Fruit fly (Drosophila melanogaster) whole organism, prepupa: ENCODE results near the gene Lsd-1.

ENCODE experiments used
- CG34406 ChIP-seq: fragments of 200-800 bp; sonication (Bioruptor generic); optimal IDR thresholded peaks from 3 replicates; lab custom pipeline; 2016; ENCODE audit warnings: missing biosample characterization, missing genetic modification characterization
- Hr39 ChIP-seq: fragments of 200-800 bp; sonication (Bioruptor generic); optimal IDR thresholded peaks from 2 replicates; lab custom pipeline; 2016; ENCODE audit warnings: missing biosample characterization, missing genetic modification characterization
- Lpt ChIP-seq: fragments of 200-800 bp; sonication (Bioruptor generic); optimal IDR thresholded peaks from 3 replicates; lab custom pipeline; 2016; ENCODE audit warnings: missing biosample characterization, missing genetic modification characterization
- fd85E ChIP-seq: fragments of 200-800 bp; sonication (Bioruptor generic); optimal IDR thresholded peaks from 3 replicates; lab custom pipeline; 2016; ENCODE audit warnings: missing biosample characterization, missing genetic modification characterization
- ss ChIP-seq, 2 experiments: fragments of 200-800 bp; sonication (Bioruptor generic); optimal IDR thresholded peaks; 2 replicates in 1 of 2; 3 replicates in 1 of 2; lab custom pipeline; 2017 to 2018; ENCODE audit warnings: mild to moderate bottlenecking in 2 of 2, missing biosample characterization in 2 of 2, missing genetic modification characterization in 2 of 2, moderate library complexity in 1 of 2

DNA sequence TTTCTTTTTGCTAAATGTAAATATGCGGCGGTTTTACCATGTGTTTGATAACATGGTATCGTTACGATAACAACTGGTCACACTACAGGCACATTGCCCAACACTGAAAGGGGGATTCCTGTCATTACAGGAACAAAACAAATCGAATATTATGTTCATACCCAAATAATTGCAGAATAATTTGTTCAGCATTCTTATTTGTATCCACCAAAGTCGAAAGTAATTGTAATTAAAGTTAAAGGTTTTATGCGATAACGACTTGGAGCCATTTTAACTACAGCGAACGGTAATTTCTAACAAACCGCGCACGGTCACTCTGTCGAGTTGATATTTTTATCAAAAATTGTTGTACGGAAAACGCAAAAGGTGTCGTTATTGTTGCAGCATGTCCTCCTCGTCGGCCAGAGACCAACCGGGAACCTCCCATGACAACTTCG, 3.8 kb downstream of the Lsd-1 start, which contains the start of the genes CG10214 and CG10375:
- TF ChIP-seq ss (GFP tag; optimal IDR thresholded peaks at IDR 0.05; lab: Kevin White, UChicago) (no peak), Hr39 (GFP tag; lab: Kevin White, UChicago) (peak; percentile 72), CG34406 (GFP tag; lab: Kevin White, UChicago) (peak; percentile 60), Lpt (GFP tag; lab: Kevin White, UChicago) (no peak), fd85E (no peak)
